Worm (Caenorhabditis elegans) whole organism, L4 larva: ENCODE results near the gene M05D6.5.

Experiments
- F44E2.7 ChIP-seq: fragments of 200-800 bp; sonication (Bioruptor generic); IDR thresholded peaks from 2 replicates; pipeline ENCODE4 v2.1.2; 2022; ENCODE audit warnings: missing genetic modification characterization, missing compliant biosample characterization
- ZK337.2 ChIP-seq: fragments of 200-800 bp; sonication (Bioruptor generic); IDR thresholded peaks from 2 replicates; pipeline ENCODE4 v1.3.6; 2022; ENCODE audit warnings: missing genetic modification reagents, missing genetic modification characterization, missing compliant biosample characterization
- ces-1 ChIP-seq: fragments of 150-350 bp; sonication (generic microtip); optimal IDR thresholded peaks from 4 replicates; lab custom pipeline; 2014; ENCODE audit warnings: missing biosample characterization, missing genetic modification reagents, missing genetic modification characterization
- jun-1 ChIP-seq: fragments of 150-350 bp; optimal IDR thresholded peaks from 2 replicates; lab custom pipeline; 2014; ENCODE audit warnings: missing biosample characterization, missing genetic modification reagents, missing genetic modification characterization
- lsy-2 ChIP-seq, 2 experiments: fragments of 150-350 bp in 1 of 2; sonication (generic microtip) in 1 of 2; optimal IDR thresholded peaks; 2 replicates each; lab custom pipeline; 2014 to 2017; ENCODE audit warnings: missing biosample characterization in 2 of 2, missing genetic modification characterization in 2 of 2
- nhr-111 ChIP-seq: fragments of 200-800 bp; sonication (Bioruptor generic); optimal IDR thresholded peaks from 2 replicates; lab custom pipeline; 2018; ENCODE audit warnings: mild to moderate bottlenecking, missing genetic modification characterization, missing compliant biosample characterization
- pqm-1 ChIP-seq: sonication (generic microtip); optimal IDR thresholded peaks from 2 replicates; lab custom pipeline; 2017; ENCODE audit warnings: missing biosample characterization, missing genetic modification characterization
- saeg-2 ChIP-seq: fragments of 200-800 bp; sonication (Bioruptor generic); IDR thresholded peaks from 2 replicates; pipeline ENCODE4 v1.3.6; 2022; ENCODE audit warnings: missing genetic modification reagents, missing genetic modification characterization, missing compliant biosample characterization
- skn-1 ChIP-seq: fragments of 150-350 bp; optimal IDR thresholded peaks from 2 replicates; lab custom pipeline; 2014; ENCODE audit warnings: missing biosample characterization, missing genetic modification characterization
- unc-130 ChIP-seq: sonication (generic microtip); optimal IDR thresholded peaks from 2 replicates; lab custom pipeline; 2016; ENCODE audit warnings: missing genetic modification reagents, missing genetic modification characterization, missing compliant biosample characterization
- unc-62 ChIP-seq, 3 experiments: fragments of 150-350 bp in 1 of 3; sonication (generic microtip); optimal IDR thresholded peaks in 2 of 3; peaks in 1 of 3; 1 replicate in 1 of 3; 2 replicates in 2 of 3; lab custom pipeline; 2014 to 2017; ENCODE audit warnings: missing biosample characterization in 3 of 3, missing genetic modification characterization in 3 of 3, missing genetic modification reagents in 3 of 3, missing genotype in 1 of 3

DNA sequence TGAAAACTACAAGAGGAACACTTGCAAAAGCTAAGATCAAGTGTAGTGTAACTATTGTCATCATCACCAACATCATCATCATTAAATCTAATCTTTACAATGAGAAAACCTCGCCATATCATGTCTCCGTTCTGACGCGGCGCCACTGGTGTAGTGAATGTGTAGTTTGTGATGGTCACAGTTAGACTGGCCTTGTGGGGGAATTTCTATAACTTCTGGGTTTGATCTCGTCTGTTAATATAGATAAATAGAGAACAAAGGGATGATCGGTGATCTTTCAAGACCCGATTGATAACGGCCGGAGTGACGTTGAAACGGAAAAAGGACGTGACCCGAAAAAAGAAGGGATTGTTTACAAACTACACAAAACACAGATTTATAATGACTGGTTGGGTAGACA is 41.2 kb downstream of the M05D6.5 start:
- no peak for TF ChIP-seq ces-1 (GFP tag; lab: Kevin White, UChicago)
- no peak for TF ChIP-seq F44E2.7 (GFP tag; lab: Robert Waterston, UW)
- no peak for TF ChIP-seq nhr-111 (GFP tag; lab: Kevin White, UChicago)
- TF ChIP-seq unc-62 (GFP tag; optimal IDR thresholded peaks at IDR 0.05 in 1 of 2; lab: Kevin White, UChicago) = no peak
- no peak for TF ChIP-seq unc-62 (tag; optimal IDR thresholded peaks at IDR 0.05; lab: Kevin White, UChicago)
- TF ChIP-seq unc-130 (GFP tag; lab: Kevin White, UChicago) = no peak
- TF ChIP-seq pqm-1 = no peak
- TF ChIP-seq lsy-2 (tag; optimal IDR thresholded peaks at IDR 0.05; lab: Kevin White, UChicago) = peak in 1 of 2 experiments; percentile 9
- no peak for TF ChIP-seq saeg-2 (GFP tag; lab: Robert Waterston, UW)
- TF ChIP-seq skn-1 (tag; lab: Kevin White, UChicago) = no peak
- no peak for TF ChIP-seq jun-1
- TF ChIP-seq ZK337.2 (GFP tag; lab: Robert Waterston, UW) = no peak
